Worm (Caenorhabditis elegans): ENCODE data around the gene F35D11.3.

- TF ChIP-seq W03F9.2 (tag; optimal IDR thresholded peaks at IDR 0.05) (peak; percentile 3), him-1 (tag; optimal IDR thresholded peaks at IDR 0.05) (no peak)
These were observed 4.0 kb upstream of the F35D11.3 start for ce11 chrII:4604149-4604548.

Measured in whole organism, L4/young adult.